Worm (Caenorhabditis elegans): ENCODE data around the gene F40G9.17.

Gene F40G9.17

ce11 chrIII:220368-220767, 26.1 kb downstream of the F40G9.17 start:
- TF ChIP-seq hmbx-1 (tag; optimal IDR thresholded peaks at IDR 0.05) (no peak), hmg-4 (GFP tag; optimal IDR thresholded peaks at IDR 0.05) (no peak), tbx-11 (GFP tag; IDR thresholded peaks at IDR 0.05) (no peak)

ce11 chrIII:222508-222907, 28.2 kb downstream of the F40G9.17 start:
- no peak for TF ChIP-seq ama-1 (optimal IDR thresholded peaks at IDR 0.05)
- no peak for TF ChIP-seq tbx-11 (GFP tag; IDR thresholded peaks at IDR 0.05)
- no peak for TF ChIP-seq flt-1 (GFP tag; IDR thresholded peaks at IDR 0.05)
- TF ChIP-seq hmg-4 (GFP tag; optimal IDR thresholded peaks at IDR 0.05), result no peak
- TF ChIP-seq B0310.2 (tag; optimal IDR thresholded peaks at IDR 0.05), result no peak
- TF ChIP-seq hmbx-1 (tag; optimal IDR thresholded peaks at IDR 0.05), result no peak
- TF ChIP-seq F13C5.2 (tag; optimal IDR thresholded peaks at IDR 0.05), result no peak
- no peak for TF ChIP-seq sea-1 (GFP tag; conservative IDR thresholded peaks at IDR 0.05)

- no peak for TF ChIP-seq tra-4 (tag; optimal IDR thresholded peaks at IDR 0.05)
- TF ChIP-seq sea-1 (GFP tag; conservative IDR thresholded peaks at IDR 0.05), result no peak
- no peak for TF ChIP-seq F13C5.2 (tag; optimal IDR thresholded peaks at IDR 0.05)
- TF ChIP-seq scrt-1 (GFP tag; IDR thresholded peaks at IDR 0.05), result no peak
- no peak for TF ChIP-seq ets-7 (tag; optimal IDR thresholded peaks at IDR 0.05)
- TF ChIP-seq pes-1 (GFP tag; IDR thresholded peaks at IDR 0.05), result peak; percentile 45; the same call in 1 of the 2 replicates
- TF ChIP-seq flt-1 (GFP tag; IDR thresholded peaks at IDR 0.05), result no peak
Observed at ce11 chrIII:227033-227432, 32.8 kb downstream of the F40G9.17 start.

DNA sequence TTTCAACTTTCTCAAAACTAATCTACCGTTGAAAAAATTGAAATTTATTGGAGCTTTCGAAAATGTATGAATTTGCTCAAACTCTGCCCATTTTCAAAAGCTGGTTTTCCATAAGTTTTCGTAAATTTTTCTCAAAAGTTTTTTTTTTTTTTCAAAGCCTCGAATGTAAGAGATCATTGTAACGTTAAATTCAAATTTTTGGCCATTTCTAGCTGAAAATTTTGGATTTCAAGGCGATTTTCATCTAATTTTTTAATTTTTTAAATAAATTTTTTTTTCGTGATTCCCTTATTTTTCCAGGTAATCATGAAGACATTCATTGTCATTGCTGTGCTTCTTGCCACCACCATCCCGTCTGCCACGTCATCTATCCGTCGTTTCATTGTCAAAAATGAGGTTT, 35.9 kb downstream of the F40G9.17 start, which contains the start of gene hpo-38:
hpo-38 (plus strand) TSS at position 301 of the 400 bp plus-strand sequence.
- TF ChIP-seq ets-7 (tag; optimal IDR thresholded peaks at IDR 0.05), result no peak
- TF ChIP-seq sea-1 (GFP tag; conservative IDR thresholded peaks at IDR 0.05), result no peak
- no peak for TF ChIP-seq ceh-36 (tag; optimal IDR thresholded peaks at IDR 0.05)
- no peak for TF ChIP-seq hmbx-1 (tag; optimal IDR thresholded peaks at IDR 0.05)
- TF ChIP-seq hnd-1 (tag; optimal IDR thresholded peaks at IDR 0.05), result no peak
- no peak for TF ChIP-seq hmg-4 (GFP tag; optimal IDR thresholded peaks at IDR 0.05)
- no peak for TF ChIP-seq pes-1 (GFP tag; IDR thresholded peaks at IDR 0.05)
- no peak for TF ChIP-seq aly-1 (tag; optimal IDR thresholded peaks at IDR 0.05)
- no peak for TF ChIP-seq B0310.2 (tag; optimal IDR thresholded peaks at IDR 0.05)
- TF ChIP-seq F13C5.2 (tag; optimal IDR thresholded peaks at IDR 0.05), result no peak
- TF ChIP-seq flt-1 (GFP tag; IDR thresholded peaks at IDR 0.05), result no peak

ce11 chrIII:232918-233317, 38.7 kb downstream of the F40G9.17 start:
- TF ChIP-seq scrt-1 (GFP tag; IDR thresholded peaks at IDR 0.05) (peak; percentile 21; the same call in 1 of the 2 replicates), pes-1 (GFP tag; IDR thresholded peaks at IDR 0.05) (0 out of 2 replicates have a peak, but pooled peaks have one; percentile 23)

- TF ChIP-seq tbx-37 (GFP tag; conservative IDR thresholded peaks at IDR 0.05), result no peak
- TF ChIP-seq hmg-4 (GFP tag; optimal IDR thresholded peaks at IDR 0.05), result no peak
- TF ChIP-seq ama-1 (optimal IDR thresholded peaks at IDR 0.05), result peak; percentile 55
- TF ChIP-seq flt-1 (GFP tag; IDR thresholded peaks at IDR 0.05), result no peak
- no peak for TF ChIP-seq tra-4 (tag; optimal IDR thresholded peaks at IDR 0.05)
- no peak for TF ChIP-seq ceh-13 (GFP tag; optimal IDR thresholded peaks at IDR 0.05)
- TF ChIP-seq ceh-36 (tag; optimal IDR thresholded peaks at IDR 0.05), result no peak
- TF ChIP-seq pes-1 (GFP tag; IDR thresholded peaks at IDR 0.05), result 0 out of 2 replicates have a peak, but pooled peaks have one; percentile 28
- TF ChIP-seq hmbx-1 (tag; optimal IDR thresholded peaks at IDR 0.05), result no peak
- peak; percentile 76 for TF ChIP-seq F13C5.2 (tag; optimal IDR thresholded peaks at IDR 0.05)
- TF ChIP-seq tbx-11 (GFP tag; IDR thresholded peaks at IDR 0.05), result no peak
- TF ChIP-seq scrt-1 (GFP tag; IDR thresholded peaks at IDR 0.05), result no peak
- no peak for TF ChIP-seq aly-1 (tag; optimal IDR thresholded peaks at IDR 0.05)
- no peak for TF ChIP-seq hnd-1 (tag; optimal IDR thresholded peaks at IDR 0.05)
- TF ChIP-seq sea-1 (GFP tag; conservative IDR thresholded peaks at IDR 0.05), result no peak
- no peak for TF ChIP-seq ets-7 (tag; optimal IDR thresholded peaks at IDR 0.05)
- TF ChIP-seq B0310.2 (tag; optimal IDR thresholded peaks at IDR 0.05), result no peak
Observed at ce11 chrIII:235115-235514, 40.9 kb downstream of the F40G9.17 start.

- no peak for TF ChIP-seq hmbx-1 (tag; optimal IDR thresholded peaks at IDR 0.05)
- no peak for TF ChIP-seq sea-1 (GFP tag; conservative IDR thresholded peaks at IDR 0.05)
- TF ChIP-seq hnd-1 (tag; optimal IDR thresholded peaks at IDR 0.05), result no peak
- TF ChIP-seq pes-1 (GFP tag; IDR thresholded peaks at IDR 0.05), result no peak
- TF ChIP-seq tra-4 (tag; optimal IDR thresholded peaks at IDR 0.05), result no peak
- no peak for TF ChIP-seq tbx-37 (GFP tag; conservative IDR thresholded peaks at IDR 0.05)
- TF ChIP-seq tbx-11 (GFP tag; IDR thresholded peaks at IDR 0.05), result no peak
- TF ChIP-seq B0310.2 (tag; optimal IDR thresholded peaks at IDR 0.05), result no peak
- no peak for TF ChIP-seq F13C5.2 (tag; optimal IDR thresholded peaks at IDR 0.05)
Observed at ce11 chrIII:235544-235943, 41.3 kb downstream of the F40G9.17 start, which contains the start of gene hpo-29. Gene hpo-29, plus strand, starts transcription at chrIII:235844.

- TF ChIP-seq flt-1 (GFP tag; IDR thresholded peaks at IDR 0.05) (no peak), F13C5.2 (tag; optimal IDR thresholded peaks at IDR 0.05) (no peak), ceh-13 (GFP tag; optimal IDR thresholded peaks at IDR 0.05) (no peak), pes-1 (GFP tag; IDR thresholded peaks at IDR 0.05) (no peak), hnd-1 (tag; optimal IDR thresholded peaks at IDR 0.05) (no peak), tra-4 (tag; optimal IDR thresholded peaks at IDR 0.05) (no peak), scrt-1 (GFP tag; IDR thresholded peaks at IDR 0.05) (no peak), hmg-4 (GFP tag; optimal IDR thresholded peaks at IDR 0.05) (no peak), aly-1 (tag; optimal IDR thresholded peaks at IDR 0.05) (no peak), tbx-11 (GFP tag; IDR thresholded peaks at IDR 0.05) (no peak), ets-7 (tag; optimal IDR thresholded peaks at IDR 0.05) (no peak)
Observed at ce11 chrIII:251410-251809, 57.1 kb downstream of the F40G9.17 start.

Measured in whole organism, early embryonic.